Fruit fly (Drosophila melanogaster): Measurements from ENCODE around the gene Or67b.

DNA sequence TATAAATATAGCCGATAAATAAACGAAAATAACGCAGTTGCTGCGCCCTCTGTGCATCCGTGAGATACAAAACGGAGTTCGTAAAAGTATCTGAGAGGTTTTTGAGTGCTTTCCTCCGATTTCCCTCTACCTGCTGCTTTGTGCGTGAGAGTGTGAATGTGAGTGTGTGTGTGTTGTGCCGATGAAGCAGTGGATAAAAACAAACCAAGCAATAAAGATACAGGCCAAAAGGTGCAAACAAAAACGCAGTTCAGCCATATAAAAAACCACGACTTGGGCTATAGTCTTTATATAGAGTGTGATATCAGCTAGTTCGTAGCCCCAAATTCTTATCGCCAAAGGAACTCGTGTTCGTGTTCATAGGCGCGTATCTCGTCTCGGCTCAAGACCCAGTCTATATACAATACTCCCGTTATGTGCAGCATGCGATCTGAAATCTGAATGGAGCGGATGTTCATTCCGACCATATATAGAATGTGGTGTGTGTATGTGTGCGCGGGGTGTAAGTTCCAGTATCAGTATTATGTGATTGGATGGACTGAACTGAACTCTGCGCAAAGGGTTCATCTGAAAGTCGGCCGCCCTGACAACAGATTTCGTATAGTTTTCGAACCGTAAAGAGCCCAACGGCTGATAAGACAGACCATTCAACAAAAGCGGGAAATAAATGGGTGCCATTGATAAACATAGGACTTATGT, 13.4 kb downstream of the Or67b start:
- TF ChIP-seq psq (optimal IDR thresholded peaks at IDR 0.05) (no peak), h (optimal IDR thresholded peaks at IDR 0.05) (no peak)

Data from Kc167 (cell line).